Worm (Caenorhabditis elegans) whole organism, L4 larva: ENCODE data around the gene R07E5.15.

ENCODE experiments used
- F10B5.3 ChIP-seq: sonication (generic microtip); optimal IDR thresholded peaks from 2 replicates; lab custom pipeline; 2016; ENCODE audit warnings: mild to moderate bottlenecking, missing genetic modification characterization, missing compliant biosample characterization
- F26F4.8 ChIP-seq: fragments of 200-800 bp; sonication (Bioruptor generic); conservative IDR thresholded peaks from 2 replicates; pipeline ENCODE4 v1.3.6; 2022; ENCODE audit warnings: missing genetic modification characterization, missing compliant biosample characterization
- ces-1 ChIP-seq: fragments of 150-350 bp; sonication (generic microtip); optimal IDR thresholded peaks from 4 replicates; lab custom pipeline; 2014; ENCODE audit warnings: missing biosample characterization, missing genetic modification reagents, missing genetic modification characterization
- dmd-6 ChIP-seq: fragments of 200-800 bp; sonication (Bioruptor generic); IDR thresholded peaks from 2 replicates; pipeline ENCODE4 v1.3.6; 2022; ENCODE audit warnings: missing genetic modification reagents, missing genetic modification characterization, missing compliant biosample characterization
- dmd-8 ChIP-seq: fragments of 200-800 bp; sonication (Bioruptor generic); IDR thresholded peaks from 2 replicates; pipeline ENCODE4 v1.3.6; 2022; ENCODE audit warnings: missing genetic modification characterization, missing compliant biosample characterization
- egl-43 ChIP-seq: fragments of 200-800 bp; sonication (Bioruptor generic); IDR thresholded peaks from 2 replicates; pipeline ENCODE4 v1.3.6; 2022; ENCODE audit warnings: missing genetic modification reagents, missing genetic modification characterization, missing compliant biosample characterization
- hif-1 ChIP-seq, 2 experiments: sonication (generic microtip); optimal IDR thresholded peaks; 2 replicates each; lab custom pipeline; 2016 to 2017; ENCODE audit warnings: missing compliant biosample characterization in 2 of 2, missing genetic modification characterization in 2 of 2, missing genetic modification reagents in 2 of 2, missing genotype in 2 of 2, mild to moderate bottlenecking in 1 of 2
- lin-39 ChIP-seq: fragments of 150-350 bp; optimal IDR thresholded peaks from 2 replicates; lab custom pipeline; 2014; ENCODE audit warnings: missing biosample characterization, missing genetic modification reagents, missing genetic modification characterization
- nhr-28 ChIP-seq: fragments of 150-350 bp; optimal IDR thresholded peaks from 2 replicates; lab custom pipeline; 2014; ENCODE audit warnings: missing biosample characterization, missing genetic modification characterization
- nhr-76 ChIP-seq: fragments of 150-350 bp; optimal IDR thresholded peaks from 2 replicates; lab custom pipeline; 2014; ENCODE audit warnings: missing biosample characterization, missing genetic modification characterization
- pha-4 ChIP-seq, 2 experiments: fragments of 150-350 bp in 1 of 2; fragments of 200-800 bp in 1 of 2; sonication (Bioruptor generic) in 1 of 2; IDR thresholded peaks in 1 of 2; optimal IDR thresholded peaks in 1 of 2; 2 replicates each; pipeline versions ENCODE4 v1.3.6 to Lab custom; 2014 to 2022; ENCODE audit warnings: missing genetic modification characterization in 2 of 2, missing genetic modification reagents in 2 of 2, missing biosample characterization in 1 of 2, missing compliant biosample characterization in 1 of 2
- rbr-2 ChIP-seq: sonication (generic microtip); optimal IDR thresholded peaks from 2 replicates; lab custom pipeline; 2016; ENCODE audit warnings: missing genotype, missing genetic modification characterization, missing compliant biosample characterization
- ztf-11 ChIP-seq: fragments of 150-350 bp; optimal IDR thresholded peaks from 2 replicates; lab custom pipeline; 2014; ENCODE audit warnings: missing biosample characterization, missing genetic modification characterization

DNA sequence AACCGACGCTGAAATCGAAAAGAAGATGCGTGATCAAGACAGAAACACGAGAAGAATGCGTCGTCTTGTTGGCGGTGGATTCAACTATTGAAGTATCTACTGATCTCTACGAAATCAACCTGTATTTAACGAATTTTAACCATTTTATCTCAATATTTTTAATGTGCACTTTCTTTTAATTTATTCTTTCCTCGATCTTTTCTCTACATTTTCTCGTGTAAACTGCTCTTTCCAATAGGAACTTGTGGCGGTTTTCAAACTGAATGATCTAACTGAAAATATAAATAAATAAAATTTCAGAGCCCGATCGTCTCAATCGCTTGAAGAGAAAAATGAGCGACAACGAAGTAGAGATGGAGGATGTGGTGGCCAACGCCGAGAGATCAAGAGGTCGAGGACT is 4.7 kb downstream of the R07E5.15 start, which contains the start of gene rnp-4:
- no peak for TF ChIP-seq nhr-76 (tag; lab: Kevin White, UChicago)
- TF ChIP-seq pha-4 (GFP tag; IDR thresholded peaks at IDR 0.05; lab: Robert Waterston, UW), result no peak
- TF ChIP-seq pha-4 (tag; optimal IDR thresholded peaks at IDR 0.05; lab: Kevin White, UChicago), result no peak
- no peak for TF ChIP-seq hif-1 (tag; optimal IDR thresholded peaks at IDR 0.05; lab: Kevin White, UChicago)
- no peak for TF ChIP-seq F26F4.8 (GFP tag; lab: Robert Waterston, UW)
- TF ChIP-seq rbr-2 (tag; lab: Kevin White, UChicago), result no peak
- no peak for TF ChIP-seq egl-43 (GFP tag; lab: Robert Waterston, UW)
- TF ChIP-seq lin-39 (tag; lab: Kevin White, UChicago), result no peak
- no peak for TF ChIP-seq nhr-28 (tag; lab: Kevin White, UChicago)
- no peak for TF ChIP-seq dmd-8 (GFP tag; lab: Robert Waterston, UW)
- TF ChIP-seq ces-1 (GFP tag; lab: Kevin White, UChicago), result no peak
- TF ChIP-seq ztf-11 (tag; lab: Kevin White, UChicago), result no peak
- TF ChIP-seq F10B5.3 (tag; lab: Kevin White, UChicago), result no peak
- TF ChIP-seq dmd-6 (GFP tag; lab: Robert Waterston, UW), result no peak
